Worm (Caenorhabditis elegans): ENCODE measurements around the gene F39E9.14.

DNA sequence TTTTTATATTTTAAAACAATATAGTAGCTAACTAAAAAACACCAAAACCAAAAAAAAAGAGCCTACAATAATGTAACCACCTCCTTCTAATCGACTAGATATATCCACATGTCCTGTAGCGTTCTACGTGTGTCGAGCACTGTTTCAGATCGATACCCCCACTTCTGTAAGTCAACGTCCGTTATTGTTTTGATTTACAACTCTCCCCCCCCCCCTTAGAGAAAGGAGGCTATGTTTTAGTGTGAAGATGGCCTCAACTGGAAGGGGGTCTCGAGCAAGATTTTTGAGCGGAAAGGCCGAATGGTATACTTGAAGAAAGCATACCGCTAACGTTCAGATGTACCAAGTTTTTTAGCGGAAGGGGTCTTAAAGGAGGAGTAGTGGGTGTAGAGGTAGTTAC is 12.8 kb downstream of the F39E9.14 start, which contains the start of gene F02E11.4:
- TF ChIP-seq Y55F3AM.14 (GFP tag; optimal IDR thresholded peaks at IDR 0.05) (no peak), aly-2 (tag; optimal IDR thresholded peaks at IDR 0.05) (no peak), nhr-6 (tag; optimal IDR thresholded peaks at IDR 0.05) (no peak)

Measured in whole organism, L2 larva.